Worm (Caenorhabditis elegans) whole organism, late embryonic: ENCODE measurements around the gene emb-27.

ENCODE experiments used
- F13H6.1 ChIP-seq: sonication (generic microtip); optimal IDR thresholded peaks from 2 replicates; lab custom pipeline; 2016; ENCODE audit warnings: missing genetic modification characterization, missing compliant biosample characterization
- K02D7.2 ChIP-seq: sonication (generic microtip); optimal IDR thresholded peaks from 2 replicates; lab custom pipeline; 2017; ENCODE audit warnings: mild to moderate bottlenecking, missing genetic modification characterization, missing compliant biosample characterization
- K09A11.1 ChIP-seq: sonication (generic microtip); optimal IDR thresholded peaks from 2 replicates; lab custom pipeline; 2017; ENCODE audit warnings: antibody characterized with exemption, mild to moderate bottlenecking, missing genetic modification characterization, missing compliant biosample characterization; ENCODE audit not compliant: insufficient read depth
- ceh-14 ChIP-seq: sonication (generic microtip); optimal IDR thresholded peaks from 2 replicates; lab custom pipeline; 2016; ENCODE audit warnings: missing genotype, missing genetic modification characterization, missing compliant biosample characterization
- ceh-18 ChIP-seq: sonication (generic microtip); optimal IDR thresholded peaks from 2 replicates; lab custom pipeline; 2016; ENCODE audit warnings: missing genetic modification characterization, missing compliant biosample characterization
- ceh-19 ChIP-seq: fragments of 200-800 bp; sonication (Bioruptor generic); optimal IDR thresholded peaks from 2 replicates; lab custom pipeline; 2018; ENCODE audit warnings: mild to moderate bottlenecking, missing genetic modification characterization, missing compliant biosample characterization
- ceh-22 ChIP-seq: sonication (generic microtip); optimal IDR thresholded peaks from 2 replicates; lab custom pipeline; 2017; ENCODE audit warnings: missing biosample characterization, missing genetic modification characterization
- ceh-24 ChIP-seq: sonication (generic microtip); optimal IDR thresholded peaks from 2 replicates; lab custom pipeline; 2016; ENCODE audit warnings: mild to moderate bottlenecking, missing genetic modification characterization, missing compliant biosample characterization
- ceh-30 ChIP-seq: fragments of 150-350 bp; optimal IDR thresholded peaks from 2 replicates; lab custom pipeline; 2014; ENCODE audit warnings: missing biosample characterization, missing genetic modification characterization
- ceh-31 ChIP-seq: sonication (generic microtip); optimal IDR thresholded peaks from 2 replicates; lab custom pipeline; 2016; ENCODE audit warnings: missing genetic modification characterization, missing compliant biosample characterization
- ceh-34 ChIP-seq: sonication (generic microtip); optimal IDR thresholded peaks from 2 replicates; lab custom pipeline; 2016; ENCODE audit warnings: mild to moderate bottlenecking, missing genetic modification characterization, missing compliant biosample characterization
- ceh-6 ChIP-seq: fragments of 200-800 bp; sonication (Bioruptor generic); optimal IDR thresholded peaks from 2 replicates; lab custom pipeline; 2018; ENCODE audit warnings: mild to moderate bottlenecking, missing genetic modification characterization, missing compliant biosample characterization
- ceh-9 ChIP-seq: sonication (generic microtip); optimal IDR thresholded peaks from 2 replicates; lab custom pipeline; 2016; ENCODE audit warnings: mild to moderate bottlenecking, missing genetic modification characterization, inconsistent platforms, missing compliant biosample characterization
- elt-2 ChIP-seq: sonication (generic microtip); optimal IDR thresholded peaks from 2 replicates; lab custom pipeline; 2016; ENCODE audit warnings: missing genetic modification reagents, missing genetic modification characterization, missing compliant biosample characterization
- elt-4 ChIP-seq: sonication (generic microtip); optimal IDR thresholded peaks from 2 replicates; lab custom pipeline; 2016; ENCODE audit warnings: missing genetic modification characterization, missing compliant biosample characterization
- ets-4 ChIP-seq: sonication (generic microtip); optimal IDR thresholded peaks from 2 replicates; lab custom pipeline; 2016; ENCODE audit warnings: missing genetic modification characterization, missing compliant biosample characterization
- fkh-10 ChIP-seq: fragments of 150-350 bp; optimal IDR thresholded peaks from 2 replicates; lab custom pipeline; 2014; ENCODE audit warnings: missing biosample characterization, missing genetic modification reagents, missing genetic modification characterization
- fkh-6 ChIP-seq: sonication (generic microtip); optimal IDR thresholded peaks from 2 replicates; lab custom pipeline; 2016; ENCODE audit warnings: missing genetic modification characterization, missing compliant biosample characterization
- hlh-13 ChIP-seq: fragments of 200-800 bp; sonication (Bioruptor generic); optimal IDR thresholded peaks from 2 replicates; lab custom pipeline; 2018; ENCODE audit warnings: mild to moderate bottlenecking, missing genetic modification characterization, missing compliant biosample characterization
- hlh-15 ChIP-seq: sonication (generic microtip); optimal IDR thresholded peaks from 2 replicates; lab custom pipeline; 2016; ENCODE audit warnings: missing genetic modification characterization, missing compliant biosample characterization
- hlh-6 ChIP-seq: sonication (generic microtip); optimal IDR thresholded peaks from 2 replicates; lab custom pipeline; 2016; ENCODE audit warnings: missing genotype, missing genetic modification characterization, missing compliant biosample characterization
- lin-11 ChIP-seq: fragments of 200-800 bp; sonication (Bioruptor generic); optimal IDR thresholded peaks from 2 replicates; lab custom pipeline; 2018; ENCODE audit warnings: mild to moderate bottlenecking, missing genetic modification characterization, missing compliant biosample characterization
- madf-2 ChIP-seq: sonication (generic microtip); optimal IDR thresholded peaks from 2 replicates; lab custom pipeline; 2017; ENCODE audit warnings: missing genetic modification characterization, missing compliant biosample characterization
- mec-3 ChIP-seq: sonication (generic microtip); optimal IDR thresholded peaks from 2 replicates; lab custom pipeline; 2016; ENCODE audit warnings: borderline replicate concordance, missing genetic modification characterization, missing compliant biosample characterization
- nfya-1 ChIP-seq: sonication (generic microtip); optimal IDR thresholded peaks from 2 replicates; lab custom pipeline; 2017; ENCODE audit warnings: missing genetic modification characterization, mild to moderate bottlenecking, missing compliant biosample characterization, antibody characterized with exemption, moderate library complexity
- nhr-11 ChIP-seq: fragments of 150-350 bp; optimal IDR thresholded peaks from 2 replicates; lab custom pipeline; 2014; ENCODE audit warnings: missing biosample characterization, missing genetic modification characterization
- nhr-232 ChIP-seq: sonication (generic microtip); optimal IDR thresholded peaks from 2 replicates; lab custom pipeline; 2016; ENCODE audit warnings: missing genetic modification characterization, missing compliant biosample characterization
- npax-4 ChIP-seq: sonication (generic microtip); optimal IDR thresholded peaks from 2 replicates; lab custom pipeline; 2016; ENCODE audit warnings: missing genetic modification characterization, missing compliant biosample characterization
- odd-2 ChIP-seq: sonication (generic microtip); optimal IDR thresholded peaks from 2 replicates; lab custom pipeline; 2017; ENCODE audit warnings: antibody characterized with exemption, mild to moderate bottlenecking, missing genetic modification characterization, missing compliant biosample characterization
- pha-2 ChIP-seq: sonication (generic microtip); optimal IDR thresholded peaks from 2 replicates; lab custom pipeline; 2017; ENCODE audit warnings: mild to moderate bottlenecking, missing genetic modification characterization, missing compliant biosample characterization
- pha-4 ChIP-seq: fragments of 150-350 bp; optimal IDR thresholded peaks from 2 replicates; lab custom pipeline; 2018; ENCODE audit warnings: missing biosample characterization, missing genetic modification reagents, missing genetic modification characterization
- pros-1 ChIP-seq: fragments of 150-350 bp; optimal IDR thresholded peaks from 2 replicates; lab custom pipeline; 2014; ENCODE audit warnings: missing biosample characterization, missing genetic modification reagents, missing genetic modification characterization
- ref-2 ChIP-seq: sonication (generic microtip); optimal IDR thresholded peaks from 2 replicates; lab custom pipeline; 2016; ENCODE audit warnings: missing genetic modification characterization, missing compliant biosample characterization
- sdc-2 ChIP-seq: sonication (generic microtip); optimal IDR thresholded peaks from 2 replicates; lab custom pipeline; 2016; ENCODE audit warnings: missing genotype, missing genetic modification characterization, missing compliant biosample characterization
- tbx-2 ChIP-seq: sonication (generic microtip); optimal IDR thresholded peaks from 2 replicates; lab custom pipeline; 2016; ENCODE audit warnings: missing genetic modification characterization, missing compliant biosample characterization
- unc-42 ChIP-seq: sonication (generic microtip); optimal IDR thresholded peaks from 2 replicates; lab custom pipeline; 2016; ENCODE audit warnings: missing genotype, missing genetic modification characterization, missing compliant biosample characterization
- zip-5 ChIP-seq: sonication (generic microtip); optimal IDR thresholded peaks from 2 replicates; lab custom pipeline; 2016; ENCODE audit warnings: missing genetic modification characterization, missing compliant biosample characterization

emb-27 gene

DNA sequence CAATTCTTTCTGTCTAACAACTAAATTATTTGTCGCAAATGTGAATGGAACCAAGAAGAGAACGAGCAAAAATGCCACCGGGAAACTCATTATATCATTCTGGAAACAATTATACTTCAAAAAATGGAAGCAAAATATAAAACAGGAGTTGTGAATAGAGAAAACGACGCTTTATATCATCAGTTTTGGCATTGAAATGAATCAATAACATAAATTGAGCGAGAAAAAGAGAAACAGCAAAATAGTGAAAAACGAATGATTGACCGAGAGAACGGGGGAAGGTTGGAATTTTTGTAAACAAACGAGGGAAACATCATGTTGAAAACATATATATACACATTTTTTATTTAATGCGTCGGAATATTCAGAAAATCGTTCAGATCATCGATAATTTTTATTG, 25.2 kb downstream of the emb-27 start, which contains the start of gene ctns-1:
TSS of gene ctns-1 (minus strand) at position 101 of the 400 bp plus-strand sequence.
- TF ChIP-seq ref-2 (tag; lab: Kevin White, UChicago) (no peak), ceh-34 (tag; lab: Kevin White, UChicago) (no peak)

DNA sequence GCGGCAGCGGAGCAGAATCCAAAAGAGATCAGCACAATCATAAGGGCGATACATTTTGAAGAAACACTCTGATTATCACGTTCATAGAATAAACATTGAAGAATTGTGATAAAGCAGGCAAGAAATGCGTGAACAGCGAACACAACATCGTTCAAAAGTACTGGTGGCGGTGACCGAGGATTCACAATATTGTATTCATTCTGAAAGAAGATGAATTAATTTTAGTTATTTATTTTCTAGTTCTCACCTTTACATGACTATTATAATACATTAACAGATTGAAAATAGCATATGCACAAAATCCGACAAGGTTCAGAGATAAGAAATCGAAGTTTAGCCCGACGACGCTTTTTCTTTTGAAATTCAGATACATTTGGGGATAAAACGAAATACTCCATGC, 26.0 kb downstream of the emb-27 start:
- TF ChIP-seq fkh-10 (GFP tag; lab: Kevin White, UChicago) = no peak
- TF ChIP-seq hlh-6 (tag; lab: Kevin White, UChicago) = no peak
- no peak for TF ChIP-seq ceh-22 (tag; lab: Kevin White, UChicago)
- TF ChIP-seq ets-4 (tag; lab: Kevin White, UChicago) = no peak
- no peak for TF ChIP-seq nfya-1 (tag; lab: Kevin White, UChicago)
- TF ChIP-seq ceh-31 (tag; lab: Kevin White, UChicago) = no peak
- TF ChIP-seq madf-2 (tag; lab: Kevin White, UChicago) = no peak
- TF ChIP-seq ref-2 (tag; lab: Kevin White, UChicago) = no peak
- TF ChIP-seq hlh-13 (GFP tag; lab: Kevin White, UChicago) = no peak
- TF ChIP-seq, all 69 proteins: peak for 0

DNA sequence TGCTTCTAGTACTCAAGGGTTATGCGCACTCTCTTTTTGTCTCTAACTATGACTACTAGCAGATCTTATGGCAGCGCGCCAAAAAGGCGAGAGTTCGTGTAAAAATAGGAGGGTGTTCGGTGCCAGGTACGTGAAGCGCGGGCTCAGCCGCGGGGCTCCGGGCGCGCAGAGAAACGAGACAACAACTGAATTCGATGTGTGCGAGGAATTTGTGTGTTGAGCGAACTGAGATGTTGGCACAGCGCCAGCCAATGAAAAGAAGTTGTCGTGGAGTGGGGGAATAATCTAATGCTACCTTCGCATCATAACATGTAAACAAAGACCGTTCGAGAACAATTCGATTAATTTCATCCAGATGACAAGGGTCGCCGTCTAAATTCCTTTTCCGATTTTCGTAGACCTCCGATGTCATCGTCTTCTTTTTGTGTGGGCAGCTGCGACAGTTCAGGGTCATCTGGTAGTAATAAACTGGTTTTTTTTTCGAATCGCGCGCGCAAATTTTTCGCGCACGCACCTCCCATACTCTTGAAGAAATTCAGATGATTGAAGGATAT, 30.5 kb downstream of the emb-27 start:
- peak; percentile 35 for TF ChIP-seq ceh-6 (GFP tag; lab: Kevin White, UChicago)
- TF ChIP-seq ref-2 (tag; lab: Kevin White, UChicago) = no peak
- no peak for TF ChIP-seq sdc-2 (tag; lab: Kevin White, UChicago)
- TF ChIP-seq ceh-18 (tag; lab: Kevin White, UChicago) = peak; percentile 5
- peak; percentile 43 for TF ChIP-seq elt-4
- peak; percentile 16 for TF ChIP-seq nfya-1 (tag; lab: Kevin White, UChicago)
- TF ChIP-seq unc-42 (tag; lab: Kevin White, UChicago) = peak; percentile 8
- TF ChIP-seq lin-11 (tag; lab: Kevin White, UChicago) = no peak
- peak; percentile 3 for TF ChIP-seq fkh-6
- TF ChIP-seq K09A11.1 (tag; lab: Kevin White, UChicago) = no peak
- no peak for TF ChIP-seq pha-2 (tag; lab: Kevin White, UChicago)
- TF ChIP-seq zip-5 (tag; lab: Kevin White, UChicago) = no peak

DNA sequence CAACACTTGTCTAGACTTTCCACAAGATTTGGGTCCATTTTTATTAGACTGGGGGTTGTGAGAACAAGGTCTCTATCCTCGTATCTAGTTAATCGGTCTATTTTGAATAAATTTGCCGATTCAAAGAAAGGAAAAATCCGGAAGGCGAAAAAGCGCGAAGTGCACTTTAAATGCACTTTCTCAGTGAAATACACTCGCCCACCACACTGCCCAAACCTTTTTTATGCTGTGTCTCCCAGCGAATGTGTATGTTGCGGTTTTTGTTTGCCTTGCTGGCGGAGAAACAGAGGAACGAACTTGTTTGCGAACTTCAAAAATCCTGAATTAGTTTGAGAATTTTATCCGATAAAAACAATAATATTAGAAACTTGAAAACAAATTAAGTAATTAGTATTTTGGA, 31.2 kb downstream of the emb-27 start:
- TF ChIP-seq ceh-22 (tag; lab: Kevin White, UChicago) (no peak), ceh-9 (tag; lab: Kevin White, UChicago) (no peak), ref-2 (tag; lab: Kevin White, UChicago) (peak; percentile 4)

DNA sequence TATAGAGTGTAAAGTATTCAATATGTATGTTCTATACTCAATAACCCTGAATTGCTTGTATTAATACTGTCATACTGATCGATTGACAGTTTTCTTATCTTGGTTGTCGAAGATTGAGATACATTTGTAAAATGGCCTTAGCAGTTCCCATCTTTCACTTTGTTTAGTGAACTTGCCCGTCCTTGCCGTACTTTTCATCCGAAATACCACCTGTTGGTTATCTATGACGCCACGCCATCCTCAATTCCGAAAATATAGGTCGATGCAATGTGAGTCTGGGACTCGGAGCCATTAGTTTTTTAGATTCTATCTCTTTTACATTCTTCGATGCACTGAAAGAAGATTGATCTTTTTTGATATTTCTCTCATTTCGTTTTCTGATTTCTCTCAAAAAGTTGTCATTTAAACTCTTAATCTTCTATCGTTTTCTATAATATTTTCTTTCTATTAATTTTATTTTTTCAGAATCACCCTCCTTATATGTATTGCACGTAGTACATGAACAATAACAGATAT, 32.4 kb downstream of the emb-27 start, which contains the start of gene ulp-4:
TSS of gene ulp-4 (plus strand) at position 466 of the 516 bp plus-strand sequence.
- TF ChIP-seq pros-1 (tag; lab: Kevin White, UChicago) (no peak), F13H6.1 (tag; lab: Kevin White, UChicago) (no peak), ceh-19 (GFP tag; lab: Kevin White, UChicago) (no peak), ceh-24 (tag; lab: Kevin White, UChicago) (no peak), elt-2 (tag; lab: Kevin White, UChicago) (no peak), nfya-1 (tag; lab: Kevin White, UChicago) (no peak)

DNA sequence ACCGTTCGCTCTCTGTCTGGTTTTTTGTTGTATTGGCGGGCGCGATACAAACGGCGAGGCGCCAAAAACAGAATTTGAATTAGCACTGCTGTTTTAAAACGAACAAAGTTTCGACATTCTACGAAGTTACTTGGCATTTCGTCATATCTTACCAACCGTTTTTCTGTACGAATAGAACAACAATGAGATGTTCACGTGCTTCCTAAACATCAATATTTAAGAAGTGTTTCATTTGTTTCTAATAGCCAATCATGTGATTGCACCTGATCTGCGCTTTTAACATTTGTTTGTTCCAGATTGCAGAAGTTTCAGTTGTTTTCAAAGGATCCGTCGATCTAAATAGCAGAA, 33.0 kb downstream of the emb-27 start:
- TF ChIP-seq nhr-232 (no peak), K02D7.2 (tag; lab: Kevin White, UChicago) (no peak), mec-3 (tag; lab: Kevin White, UChicago) (no peak), nhr-11 (tag; lab: Kevin White, UChicago) (no peak), lin-11 (tag; lab: Kevin White, UChicago) (no peak), ceh-34 (tag; lab: Kevin White, UChicago) (no peak), hlh-15 (tag; lab: Kevin White, UChicago) (no peak), odd-2 (tag; lab: Kevin White, UChicago) (no peak), unc-42 (tag; lab: Kevin White, UChicago) (no peak), ceh-30 (tag; lab: Kevin White, UChicago) (no peak), ceh-14 (tag; lab: Kevin White, UChicago) (no peak), F13H6.1 (tag; lab: Kevin White, UChicago) (no peak), pha-4 (tag; lab: Kevin White, UChicago) (no peak), madf-2 (tag; lab: Kevin White, UChicago) (no peak), npax-4 (tag; lab: Kevin White, UChicago) (no peak), tbx-2 (tag; lab: Kevin White, UChicago) (no peak)
- TF ChIP-seq, all 69 proteins: peak for 0
